Worm (Caenorhabditis elegans): ENCODE results near the gene fbxb-99.

DNA sequence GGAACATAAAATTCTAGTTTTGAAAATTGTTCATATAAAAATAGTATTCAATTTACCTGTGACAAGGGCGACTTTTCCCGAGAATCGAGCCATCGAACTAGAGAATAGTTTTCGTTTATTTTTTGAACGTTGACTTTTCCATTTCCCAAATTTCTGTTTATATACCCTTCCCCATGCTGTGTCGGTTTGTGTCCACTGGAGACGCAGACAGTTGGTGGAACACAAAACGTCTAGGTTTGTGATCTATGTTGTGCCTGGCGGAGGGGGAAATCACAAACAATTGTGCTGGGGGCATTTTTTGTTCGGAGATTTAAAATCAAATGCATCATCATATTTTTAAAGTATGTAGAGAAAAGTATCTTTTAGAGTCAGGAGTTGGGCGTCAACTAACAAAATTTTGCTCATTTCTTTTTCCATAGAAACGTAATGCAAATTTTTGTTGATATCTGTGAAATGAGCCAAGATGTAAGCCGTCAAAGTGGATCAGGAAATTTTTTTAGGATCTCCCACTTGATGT lies 49.5 kb downstream of the fbxb-99 start, which contains the start of gene nta-1:
- TF ChIP-seq nhr-11 (tag; optimal IDR thresholded peaks at IDR 0.05), result no peak
- no peak for TF ChIP-seq ZK546.5 (tag; optimal IDR thresholded peaks at IDR 0.05)
- TF ChIP-seq mdl-1 (tag; optimal IDR thresholded peaks at IDR 0.05), result no peak
- no peak for TF ChIP-seq F13H6.1 (tag; optimal IDR thresholded peaks at IDR 0.05)
- no peak for TF ChIP-seq nhr-23 (tag; optimal IDR thresholded peaks at IDR 0.05)
